Fruit fly (Drosophila melanogaster): ENCODE data around the gene REPTOR-BP.
A peak's percentile ranks its signal among the peaks of the same experiment; 100 is the strongest.

Gene REPTOR-BP

DNA sequence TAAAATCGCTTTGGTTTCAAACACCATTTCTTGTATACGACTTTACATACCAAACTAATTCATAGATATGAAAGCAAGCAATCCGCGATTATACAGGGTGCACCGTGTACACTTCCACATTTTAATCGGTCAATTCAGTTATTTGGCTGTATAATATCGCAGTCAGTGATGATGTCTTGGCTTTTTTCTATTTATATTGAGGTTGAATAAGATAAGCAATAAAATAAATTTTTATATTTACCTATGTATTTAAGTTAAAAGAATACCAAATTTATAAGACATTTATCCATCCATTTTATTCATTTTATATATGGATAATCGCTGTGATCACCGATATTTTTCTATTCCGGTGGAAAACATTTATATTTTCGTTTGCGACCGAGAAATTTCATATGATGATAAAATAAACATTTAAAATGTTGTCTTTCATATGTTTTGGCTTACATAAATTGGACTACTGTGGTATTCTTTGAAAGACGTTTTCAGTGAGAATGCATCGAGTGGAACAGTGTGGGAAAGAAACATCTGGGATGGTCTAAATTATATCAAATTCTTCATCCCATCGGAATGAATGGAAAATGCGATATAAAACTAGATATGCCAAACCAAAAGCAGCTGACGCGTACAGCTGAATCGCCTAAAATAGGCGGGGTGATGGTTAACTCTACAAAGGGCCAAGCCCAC, 37.1 kb upstream of the REPTOR-BP start, which contains the start of gene CG5708 (continued):
- no peak for TF ChIP-seq Bdp1 (GFP tag; optimal IDR thresholded peaks at IDR 0.05)
- TF ChIP-seq CG17385 (GFP tag; optimal IDR thresholded peaks at IDR 0.05) = no peak
- TF ChIP-seq Abd-B (GFP tag; optimal IDR thresholded peaks at IDR 0.05) = peak; percentile 51
- TF ChIP-seq so (GFP tag; IDR thresholded peaks at IDR 0.05) = no peak
- no peak for TF ChIP-seq Dp (GFP tag; optimal IDR thresholded peaks at IDR 0.05)
- no peak for TF ChIP-seq Doc3 (GFP tag; IDR thresholded peaks at IDR 0.05; ENCODE audit: partially characterized antibody)
- TF ChIP-seq zf30C (GFP tag; optimal IDR thresholded peaks at IDR 0.05) = no peak
- no peak for TF ChIP-seq run (tag; optimal IDR thresholded peaks at IDR 0.05)
- no peak for TF ChIP-seq chn (GFP tag; optimal IDR thresholded peaks at IDR 0.05)
- TF ChIP-seq BEAF-32 (GFP tag; optimal IDR thresholded peaks at IDR 0.05) = peak; percentile 73
- TF ChIP-seq CG33557 (GFP tag; optimal IDR thresholded peaks at IDR 0.05) = no peak
- peak in 1 of 2 experiments; percentile 48 for TF ChIP-seq crp (GFP tag; optimal IDR thresholded peaks at IDR 0.05)
- no peak for TF ChIP-seq Vsx1 (GFP tag; optimal IDR thresholded peaks at IDR 0.05)
- no peak for TF ChIP-seq lab (GFP tag; optimal IDR thresholded peaks at IDR 0.05)
- TF ChIP-seq CG17568 (GFP tag; optimal IDR thresholded peaks at IDR 0.05) = no peak
- no peak for TF ChIP-seq chm (GFP tag; IDR thresholded peaks at IDR 0.05)
- no peak for TF ChIP-seq esg (GFP tag; conservative IDR thresholded peaks at IDR 0.05)
- peak in 1 of 3 experiments; percentile 18 for TF ChIP-seq lola (GFP tag; optimal IDR thresholded peaks at IDR 0.05)
- TF ChIP-seq Xbp1 (GFP tag; optimal IDR thresholded peaks at IDR 0.05) = peak; percentile 48
- TF ChIP-seq CG10565 (GFP tag; optimal IDR thresholded peaks at IDR 0.05) = no peak
- peak; percentile 1 for TF ChIP-seq stwl (tag; optimal IDR thresholded peaks at IDR 0.05)
- TF ChIP-seq inv (GFP tag; IDR thresholded peaks at IDR 0.05; ENCODE audit: partially characterized antibody) = peak; percentile 57; the same call in 1 of the 2 replicates
- TF ChIP-seq emc (GFP tag; optimal IDR thresholded peaks at IDR 0.05) = no peak
- no peak for TF ChIP-seq CG2875 (GFP tag; optimal IDR thresholded peaks at IDR 0.05)
- peak; percentile 47; the same call in 1 of the 2 replicates for TF ChIP-seq unc-4 (GFP tag; IDR thresholded peaks at IDR 0.05; ENCODE audit: partially characterized antibody)
- no peak for TF ChIP-seq CG7928 (GFP tag; optimal IDR thresholded peaks at IDR 0.05)
- peak; percentile 68; the same call in 1 of the 2 replicates for TF ChIP-seq amos (GFP tag; IDR thresholded peaks at IDR 0.05; ENCODE audit: partially characterized antibody)
- TF ChIP-seq CG10959 (GFP tag; IDR thresholded peaks at IDR 0.05) = no peak
- TF ChIP-seq CG3163 (GFP tag; optimal IDR thresholded peaks at IDR 0.05) = no peak
- TF ChIP-seq CG1529 (GFP tag; optimal IDR thresholded peaks at IDR 0.05) = no peak
- no peak for TF ChIP-seq CG4328 (GFP tag; optimal IDR thresholded peaks at IDR 0.05)
- TF ChIP-seq nom (GFP tag; optimal IDR thresholded peaks at IDR 0.05) = no peak
- TF ChIP-seq CHES-1-like (GFP tag; optimal IDR thresholded peaks at IDR 0.05) = peak; percentile 12
- TF ChIP-seq CG16813 (GFP tag; IDR thresholded peaks at IDR 0.05; ENCODE audit: partially characterized antibody) = peak; percentile 58
- TF ChIP-seq Dref (GFP tag; IDR thresholded peaks at IDR 0.05) = peak; percentile 56
- no peak for TF ChIP-seq Neu2 (GFP tag; optimal IDR thresholded peaks at IDR 0.05; ENCODE audit: borderline replicate concordance)
- peak; percentile 36 for TF ChIP-seq Sry-δ (GFP tag; optimal IDR thresholded peaks at IDR 0.05)
- TF ChIP-seq Sry-β (GFP tag; optimal IDR thresholded peaks at IDR 0.05) = peak; percentile 92
- TF ChIP-seq CG7271 (tag; optimal IDR thresholded peaks at IDR 0.05) = no peak
- no peak for TF ChIP-seq Oli (tag; optimal IDR thresholded peaks at IDR 0.05)
- no peak for TF ChIP-seq HHEX (GFP tag; optimal IDR thresholded peaks at IDR 0.05)
- no peak for TF ChIP-seq eve (GFP tag; optimal IDR thresholded peaks at IDR 0.05)
- TF ChIP-seq ind (GFP tag; optimal IDR thresholded peaks at IDR 0.05) = no peak
- no peak for TF ChIP-seq CG9727 (GFP tag; optimal IDR thresholded peaks at IDR 0.05)
- no peak for TF ChIP-seq CG2678 (tag; optimal IDR thresholded peaks at IDR 0.05)
- TF ChIP-seq luna (GFP tag; optimal IDR thresholded peaks at IDR 0.05) = no peak
- peak; percentile 46; the same call in 1 of the 2 replicates for TF ChIP-seq CG31441 (GFP tag; IDR thresholded peaks at IDR 0.05)
- peak; percentile 76 for TF ChIP-seq Med (GFP tag)
